Fruit fly (Drosophila melanogaster) S2 (cell line): ENCODE data around the gene CG6686.

Source experiments
- CG8478 ChIP-seq: fragments of >200 bp; optimal IDR thresholded peaks from 2 replicates; lab custom pipeline; 2018
- CTCF ChIP-seq, 2 experiments: fragments of >200 bp; optimal IDR thresholded peaks; 2 replicates each; lab custom pipeline; 2018

DNA sequence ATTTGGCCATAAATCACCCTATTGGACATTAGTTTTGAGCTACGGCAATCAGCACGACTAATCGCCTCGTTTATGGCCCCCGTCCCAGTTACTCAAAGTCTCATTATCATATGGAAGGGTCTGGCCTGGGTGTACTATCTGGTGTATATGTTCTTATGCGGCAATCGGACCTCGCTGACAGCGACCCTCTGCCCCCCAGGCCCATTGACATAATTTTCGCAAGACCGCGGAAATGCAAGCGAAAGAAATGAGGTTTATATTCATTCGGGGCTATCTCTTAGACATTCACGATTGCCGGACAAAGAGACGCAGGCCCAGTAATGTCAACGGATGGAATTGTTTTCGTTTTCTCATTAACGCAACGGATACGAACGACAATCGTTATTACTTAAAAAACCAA is 41.0 kb upstream of the CG6686 start:
- TF ChIP-seq CG8478 (lab: Kevin White, UChicago) (no peak), CTCF (optimal IDR thresholded peaks at IDR 0.05; lab: Kevin White, UChicago) (no peak)
